Worm (Caenorhabditis elegans) whole organism, L3 larva: ENCODE data around the gene R107.2.

Source experiments
- mml-1 ChIP-seq: fragments of 150-350 bp; sonication (generic microtip); optimal IDR thresholded peaks from 3 replicates; lab custom pipeline; 2014; ENCODE audit warnings: missing biosample characterization, missing genetic modification characterization
- nhr-28 ChIP-seq: fragments of 150-350 bp; optimal IDR thresholded peaks from 2 replicates; lab custom pipeline; 2014; ENCODE audit warnings: missing biosample characterization, missing genetic modification characterization
- skn-1 ChIP-seq: fragments of 150-350 bp; optimal IDR thresholded peaks from 2 replicates; lab custom pipeline; 2014; ENCODE audit warnings: missing biosample characterization, missing genetic modification characterization
- tbx-2 ChIP-seq: sonication (generic microtip); optimal IDR thresholded peaks from 2 replicates; lab custom pipeline; 2016; ENCODE audit warnings: mild to moderate bottlenecking, missing genetic modification characterization, missing compliant biosample characterization

DNA sequence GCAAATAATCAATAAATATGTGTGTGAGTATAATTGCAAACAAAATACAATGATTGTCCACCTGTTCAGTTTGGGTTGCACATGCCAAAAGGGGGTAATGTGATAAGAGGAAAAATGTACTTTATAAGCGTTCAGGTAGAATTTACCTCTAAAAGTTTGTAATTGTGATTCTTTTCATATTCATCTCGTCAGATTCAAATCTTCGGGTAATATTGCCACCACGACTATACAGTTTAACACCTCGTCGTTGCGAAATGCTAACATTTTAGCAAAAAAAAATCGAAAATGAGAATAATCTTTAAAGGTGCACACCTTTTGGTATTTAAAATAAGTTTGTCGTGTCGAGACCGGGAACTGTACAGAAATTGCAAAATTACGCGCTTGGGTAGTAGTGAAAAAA, 2.5 kb downstream of the R107.2 start, which contains the start of gene nac-2:
- TF ChIP-seq nhr-28 (tag; lab: Kevin White, UChicago) (no peak), mml-1 (tag; lab: Kevin White, UChicago) (no peak), skn-1 (tag; lab: Kevin White, UChicago) (no peak), tbx-2 (tag; lab: Kevin White, UChicago) (no peak)
